Fruit fly (Drosophila melanogaster) whole organism: ENCODE data around the gene CG1440.

Experiments used
- CG8478 ChIP-seq: fragments of >200 bp; optimal IDR thresholded peaks from 2 replicates; lab custom pipeline; 2018; ENCODE audit warnings: inconsistent platforms
- Dll ChIP-seq: fragments of >200 bp; optimal IDR thresholded peaks from 2 replicates; lab custom pipeline; 2017
- EcR ChIP-seq, 2 experiments: fragments of >200 bp; optimal IDR thresholded peaks; 2 replicates each; lab custom pipeline; 2017; ENCODE audit warnings: missing biosample characterization in 2 of 2, missing genetic modification characterization in 2 of 2, missing genetic modification reagents in 2 of 2
- pan ChIP-seq: fragments of >200 bp; optimal IDR thresholded peaks from 2 replicates; lab custom pipeline; 2017
- psq ChIP-seq: fragments of >200 bp; optimal IDR thresholded peaks from 2 replicates; lab custom pipeline; 2017
- usp ChIP-seq: fragments of >200 bp; optimal IDR thresholded peaks from 2 replicates; lab custom pipeline; 2017; ENCODE audit warnings: missing biosample characterization, missing genetic modification characterization, mixed read lengths

CG1440 gene

dm6 chrX:8476817-8477216, 40.0 kb downstream of the CG1440 start, which contains the start of gene Cp7Fc:
Gene Cp7Fc (plus strand): TSS chrX:8477117.
- no peak for TF ChIP-seq Dll (lab: Kevin White, UChicago)
- TF ChIP-seq CG8478 (lab: Kevin White, UChicago) = no peak
- no peak for TF ChIP-seq pan
- TF ChIP-seq usp = no peak

DNA sequence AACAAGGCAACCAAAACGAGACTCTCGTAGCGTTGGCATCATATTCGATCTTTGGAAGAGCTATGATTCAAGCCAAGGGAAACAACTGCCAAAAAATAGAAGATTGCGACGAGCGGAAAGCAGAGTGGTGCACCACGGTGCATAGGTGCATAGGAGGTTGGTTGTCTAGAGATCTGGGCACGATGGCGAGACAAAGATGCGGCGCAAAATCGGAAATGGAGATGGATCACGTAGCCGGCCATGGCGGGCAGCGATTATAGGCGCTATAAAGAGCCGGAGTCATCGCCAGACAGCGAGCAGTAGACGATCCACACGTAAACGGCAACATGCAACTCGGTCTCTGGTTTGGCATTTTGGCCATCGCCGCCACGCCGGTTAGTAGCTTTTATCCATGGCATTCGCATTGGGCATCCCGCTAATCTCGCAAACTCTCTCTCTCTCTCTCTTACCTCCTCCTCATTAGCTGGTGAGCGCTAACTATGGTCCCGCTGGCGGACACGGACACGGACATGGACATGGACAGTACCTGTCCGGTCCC, 42.2 kb downstream of the CG1440 start, which contains the start of gene Cp36:
Cp36 (plus strand) TSS at position 289 of the 538 bp plus-strand sequence.
- TF ChIP-seq EcR (GFP tag; optimal IDR thresholded peaks at IDR 0.05; lab: Kevin White, UChicago) (no peak), Dll (lab: Kevin White, UChicago) (no peak), psq (lab: Kevin White, UChicago) (no peak), usp (no peak), pan (no peak), CG8478 (lab: Kevin White, UChicago) (no peak)

DNA sequence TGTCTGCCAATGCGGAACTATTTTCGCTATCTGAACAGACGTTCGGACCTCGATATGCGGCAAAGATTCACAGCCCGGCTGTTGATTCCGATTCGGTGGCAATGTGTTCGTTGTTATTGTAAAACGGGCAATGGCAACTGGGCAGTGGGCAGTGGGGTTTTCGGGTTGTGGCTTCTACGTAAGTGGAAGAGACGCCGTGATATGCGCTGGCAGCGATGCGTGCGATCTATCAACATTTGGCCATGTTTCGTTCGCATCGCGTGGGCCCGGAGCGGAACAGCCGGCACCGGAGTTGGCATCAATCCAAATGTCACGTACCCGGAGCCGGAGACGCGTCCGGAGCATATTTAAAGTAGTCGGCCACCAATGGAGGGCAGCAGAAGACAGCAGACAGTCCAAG, 44.6 kb downstream of the CG1440 start, which contains the start of gene Cp38:
Cp38 (plus strand) TSS at position 376 of the 400 bp plus-strand sequence.
- TF ChIP-seq usp (no peak), pan (no peak), Dll (lab: Kevin White, UChicago) (no peak), CG8478 (lab: Kevin White, UChicago) (no peak), psq (lab: Kevin White, UChicago) (no peak), EcR (GFP tag; optimal IDR thresholded peaks at IDR 0.05; lab: Kevin White, UChicago) (no peak)

dm6 chrX:8483671-8484070, 46.8 kb downstream of the CG1440 start, which contains the start of gene CG33223:
Gene CG33223 (minus strand): TSS chrX:8483885.
- TF ChIP-seq EcR (GFP tag; optimal IDR thresholded peaks at IDR 0.05; lab: Kevin White, UChicago) (no peak), CG8478 (lab: Kevin White, UChicago) (no peak), Dll (lab: Kevin White, UChicago) (no peak), usp (no peak), pan (no peak), psq (lab: Kevin White, UChicago) (no peak)

DNA sequence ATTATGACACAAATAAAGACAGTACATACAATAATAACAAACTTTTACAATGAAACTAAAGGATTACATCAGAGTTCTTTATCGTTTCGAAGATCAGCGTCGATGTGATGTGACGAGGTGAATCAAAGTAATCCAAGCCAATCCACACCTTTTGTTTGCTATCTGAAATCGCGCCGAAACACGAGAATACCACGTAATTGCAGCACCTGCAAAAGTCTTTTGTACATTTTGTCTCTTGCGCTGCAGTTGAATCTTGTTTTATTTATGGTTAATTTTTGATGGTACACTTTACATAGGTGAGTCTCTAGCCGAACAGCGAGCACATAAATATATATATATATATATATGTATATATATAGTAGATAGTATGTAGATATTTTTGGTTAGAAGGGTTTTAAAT, 47.9 kb downstream of the CG1440 start:
- TF ChIP-seq Dll (lab: Kevin White, UChicago) = no peak
- no peak for TF ChIP-seq psq (lab: Kevin White, UChicago)
- no peak for TF ChIP-seq CG8478 (lab: Kevin White, UChicago)
- no peak for TF ChIP-seq pan
- TF ChIP-seq usp = no peak

DNA sequence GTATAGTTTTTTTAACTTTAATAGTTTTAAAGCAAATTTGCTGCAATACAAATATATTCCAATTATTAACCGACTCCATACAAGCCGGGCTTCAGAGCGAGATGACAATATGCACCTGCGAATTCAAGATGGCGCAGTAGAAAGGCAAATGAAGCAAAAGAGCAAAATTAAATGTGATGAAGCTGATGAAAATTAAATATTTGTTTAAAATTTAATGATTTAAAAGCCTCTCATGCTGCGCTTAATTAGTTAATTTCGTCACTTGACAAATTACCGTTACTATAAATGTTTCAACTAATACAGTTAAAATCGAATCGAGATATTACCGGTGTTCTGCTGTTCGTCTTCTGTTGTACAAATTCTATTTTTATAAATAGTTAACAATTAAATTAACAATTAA, 52.2 kb downstream of the CG1440 start, which contains the start of gene CG33181:
CG33181 (plus strand) TSS at position 301 of the 400 bp plus-strand sequence.
- no peak for TF ChIP-seq Dll (lab: Kevin White, UChicago)
- TF ChIP-seq pan = no peak
- TF ChIP-seq CG8478 (lab: Kevin White, UChicago) = no peak
- no peak for TF ChIP-seq EcR (GFP tag; optimal IDR thresholded peaks at IDR 0.05; lab: Kevin White, UChicago)
- no peak for TF ChIP-seq usp
- TF ChIP-seq psq (lab: Kevin White, UChicago) = no peak

- TF ChIP-seq Dll (lab: Kevin White, UChicago) (no peak), pan (no peak), psq (lab: Kevin White, UChicago) (no peak), CG8478 (lab: Kevin White, UChicago) (no peak), EcR (GFP tag; optimal IDR thresholded peaks at IDR 0.05; lab: Kevin White, UChicago) (no peak), usp (no peak)
These were observed 52.7 kb downstream of the CG1440 start, which contains the start of gene otu for dm6 chrX:8489485-8489970. Gene otu (minus strand): TSS chrX:8489535.

- TF ChIP-seq Dll (lab: Kevin White, UChicago) (no peak), CG8478 (lab: Kevin White, UChicago) (no peak), pan (no peak), EcR (GFP tag; optimal IDR thresholded peaks at IDR 0.05; lab: Kevin White, UChicago) (no peak), usp (no peak), psq (lab: Kevin White, UChicago) (no peak)
These were observed 53.6 kb downstream of the CG1440 start for dm6 chrX:8490291-8490975.
